Worm (Caenorhabditis elegans): ENCODE results near the gene F41C3.1.

F41C3.1 gene

ce11 chrII:4752257-4752728, at the start of gene F41C3.1:
Gene F41C3.1, plus strand, starts transcription at chrII:4752307.
- TF ChIP-seq unc-62 (GFP tag; optimal IDR thresholded peaks at IDR 0.05), result no peak

DNA sequence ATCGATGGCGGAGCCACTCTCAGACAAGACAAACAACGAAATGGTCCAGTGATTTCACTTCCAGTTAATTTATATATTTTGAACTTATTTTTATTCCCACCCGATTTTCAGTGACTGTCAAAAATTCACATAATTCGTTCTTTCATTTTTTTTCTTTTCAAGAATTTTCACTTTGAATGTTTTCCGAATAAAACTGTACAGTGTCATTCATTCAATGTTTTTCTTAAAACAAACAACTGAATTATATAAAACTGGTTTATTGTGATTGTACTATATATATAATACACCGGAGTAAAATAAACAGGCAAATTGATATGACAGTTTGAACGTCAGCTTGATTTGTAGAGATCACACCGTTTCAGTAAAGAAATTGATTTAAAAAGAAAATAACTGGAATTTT, 49.1 kb upstream of the F41C3.1 start:
- TF ChIP-seq unc-62 (GFP tag; optimal IDR thresholded peaks at IDR 0.05), result no peak

ce11 chrII:4706359-4706871, 45.7 kb upstream of the F41C3.1 start, which contains the start of the genes F10G7.9 and tsn-1:
Gene F10G7.9, minus strand, starts transcription at chrII:4706485.
Gene tsn-1, plus strand, starts transcription at chrII:4706821.
- no peak for TF ChIP-seq unc-62 (GFP tag; optimal IDR thresholded peaks at IDR 0.05)

ce11 chrII:4710120-4710519, 42.0 kb upstream of the F41C3.1 start, which contains the start of gene tag-151:
Gene tag-151, plus strand, starts transcription at chrII:4710277.
- TF ChIP-seq unc-62 (GFP tag; optimal IDR thresholded peaks at IDR 0.05), result no peak

ce11 chrII:4710813-4711212, 41.3 kb upstream of the F41C3.1 start:
- no peak for TF ChIP-seq unc-62 (GFP tag; optimal IDR thresholded peaks at IDR 0.05)

DNA sequence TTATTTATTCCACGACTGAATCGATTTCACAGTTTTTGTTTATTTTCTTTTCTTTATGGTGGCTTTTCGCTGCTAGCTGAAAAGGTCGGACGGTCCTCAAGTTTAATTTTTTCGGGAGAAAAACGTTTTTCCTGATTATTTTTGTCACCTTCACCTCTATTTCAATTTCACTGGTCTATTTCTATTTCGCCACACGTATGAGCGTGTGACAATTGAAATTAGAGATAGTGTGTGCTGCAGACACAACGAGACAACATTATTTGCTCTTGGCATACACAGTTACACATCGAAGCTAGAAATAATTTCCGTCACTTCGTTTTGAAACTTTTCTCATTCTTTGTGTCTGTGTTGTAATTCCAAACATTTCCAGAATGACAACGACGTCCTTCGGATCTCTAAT, 36.4 kb upstream of the F41C3.1 start, which contains the start of gene F41C3.8:
Gene F41C3.8, plus strand, starts transcription at position 371 of the 400 bp plus-strand sequence.
- TF ChIP-seq unc-62 (GFP tag; optimal IDR thresholded peaks at IDR 0.05), result no peak

ce11 chrII:4726120-4726519, 26.0 kb upstream of the F41C3.1 start, which contains the start of gene F10G7.10:
Gene F10G7.10, minus strand, starts transcription at chrII:4726264.
- no peak for TF ChIP-seq unc-62 (GFP tag; optimal IDR thresholded peaks at IDR 0.05)

- TF ChIP-seq unc-62 (GFP tag; optimal IDR thresholded peaks at IDR 0.05), result no peak
These were observed 25.2 kb upstream of the F41C3.1 start for ce11 chrII:4726750-4727384.

DNA sequence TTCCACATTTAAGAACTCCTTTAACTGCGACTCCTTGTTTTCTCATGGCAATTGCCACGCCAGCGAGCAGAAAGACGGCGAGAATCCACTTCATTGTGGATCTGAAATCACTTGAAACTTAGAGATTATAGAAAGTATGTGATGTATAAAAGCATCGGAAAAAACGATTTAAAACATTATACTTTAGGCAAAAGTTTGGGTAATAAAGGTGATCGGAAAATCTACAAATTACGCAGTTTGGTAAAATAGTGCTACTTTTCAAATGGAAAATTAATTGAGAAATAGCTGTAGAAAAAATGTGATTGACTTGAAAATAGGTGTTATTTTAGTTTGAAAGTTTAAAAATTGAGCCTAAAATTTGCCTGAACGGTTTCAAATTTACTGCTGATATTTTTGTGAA, 24.3 kb upstream of the F41C3.1 start, which contains the start of gene ttr-41:
Gene ttr-41, minus strand, starts transcription at position 101 of the 400 bp plus-strand sequence.
- no peak for TF ChIP-seq unc-62 (GFP tag; optimal IDR thresholded peaks at IDR 0.05)

ce11 chrII:4728687-4729086, 23.4 kb upstream of the F41C3.1 start:
- no peak for TF ChIP-seq unc-62 (GFP tag; optimal IDR thresholded peaks at IDR 0.05)

ce11 chrII:4729733-4730132, 22.4 kb upstream of the F41C3.1 start, which contains the start of gene F41C3.7:
Gene F41C3.7, plus strand, starts transcription at chrII:4730033.
- TF ChIP-seq unc-62 (GFP tag; optimal IDR thresholded peaks at IDR 0.05), result no peak

- no peak for TF ChIP-seq unc-62 (GFP tag; optimal IDR thresholded peaks at IDR 0.05)
These were observed 18.3 kb upstream of the F41C3.1 start, which contains the start of gene F41C3.11 for ce11 chrII:4733848-4734247. Gene F41C3.11, minus strand, starts transcription at chrII:4733948.

- no peak for TF ChIP-seq unc-62 (GFP tag; optimal IDR thresholded peaks at IDR 0.05)
These were observed 17.6 kb upstream of the F41C3.1 start for ce11 chrII:4734477-4734876.

DNA sequence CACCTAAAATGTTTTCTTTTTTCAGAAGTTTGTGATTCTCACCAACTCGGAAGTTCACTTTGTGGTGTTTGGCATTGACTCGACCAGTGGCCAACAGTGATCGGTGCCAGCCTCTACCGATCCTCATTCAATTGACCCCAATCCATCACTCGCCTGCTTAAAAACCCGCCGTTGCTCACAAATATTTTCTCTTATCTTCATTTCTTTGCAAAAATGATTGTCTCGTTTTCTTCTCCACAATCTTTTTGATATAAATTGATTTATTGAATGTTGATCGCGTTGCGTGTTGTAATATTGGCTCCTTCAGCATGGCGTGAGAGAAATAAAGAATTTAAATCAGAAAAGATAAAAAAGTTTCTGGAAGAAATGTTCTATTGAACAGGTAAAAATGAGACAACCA, 15.5 kb upstream of the F41C3.1 start:
- TF ChIP-seq unc-62 (GFP tag; optimal IDR thresholded peaks at IDR 0.05), result no peak

DNA sequence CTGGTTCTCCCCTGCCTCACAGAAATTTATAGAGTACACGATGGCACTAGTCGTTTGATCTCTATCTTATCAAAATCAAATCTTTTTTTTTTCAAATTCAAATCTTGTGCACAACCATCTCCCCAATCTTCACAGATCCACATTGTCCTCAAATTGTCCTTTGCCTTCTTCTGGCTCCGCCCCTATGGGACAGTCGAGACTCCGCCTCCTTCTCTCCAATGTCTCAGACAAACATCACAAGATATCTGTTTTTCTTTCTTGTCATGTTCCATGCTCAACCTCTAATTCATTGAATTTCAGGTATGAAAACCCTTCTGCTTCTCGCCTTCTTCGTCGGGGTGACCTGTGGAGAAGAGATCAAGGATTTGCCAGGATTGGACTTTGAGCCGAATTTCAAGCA, 14.8 kb upstream of the F41C3.1 start, which contains the start of gene ctsa-1.1:
Gene ctsa-1.1, plus strand, starts transcription at position 301 of the 400 bp plus-strand sequence.
- no peak for TF ChIP-seq unc-62 (GFP tag; optimal IDR thresholded peaks at IDR 0.05)

DNA sequence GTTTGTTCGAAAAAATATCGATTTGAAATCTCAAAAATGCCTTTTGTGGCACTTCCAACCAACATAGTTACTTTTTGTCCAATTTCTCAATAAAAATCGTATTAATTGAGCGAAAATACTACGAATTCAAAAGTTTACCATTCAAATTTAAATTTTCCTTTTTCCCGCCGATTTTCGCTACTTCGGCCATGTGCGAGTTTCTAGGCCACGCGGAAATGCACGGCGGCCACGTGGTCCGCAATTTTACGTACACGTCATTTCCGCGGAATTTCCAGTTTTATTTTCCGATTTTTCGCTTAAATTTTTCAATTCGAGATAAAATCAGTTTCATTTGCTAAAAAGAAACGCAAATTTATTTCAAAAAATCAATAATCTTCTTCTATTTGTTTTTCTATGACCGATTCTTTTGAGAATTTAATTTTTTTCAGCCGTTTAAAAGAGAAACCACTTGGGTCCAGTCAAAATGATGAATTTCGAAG, 12.1 kb upstream of the F41C3.1 start, which contains the start of gene eas-1:
Gene eas-1, plus strand, starts transcription at position 429 of the 479 bp plus-strand sequence.
- TF ChIP-seq unc-62 (GFP tag; optimal IDR thresholded peaks at IDR 0.05), result no peak

Data from whole organism, dauer.